Worm (Caenorhabditis elegans) whole organism, mixed stage, embryonic: ENCODE results near the gene inx-3.

ENCODE experiments used
- ceh-43 ChIP-seq: fragments of 200-800 bp; sonication (Bioruptor generic); optimal IDR thresholded peaks from 2 replicates; lab custom pipeline; 2018; ENCODE audit warnings: mild to moderate bottlenecking, missing genetic modification characterization, moderate library complexity, missing compliant biosample characterization
- elt-1 ChIP-seq: sonication (generic microtip); optimal IDR thresholded peaks from 2 replicates; lab custom pipeline; 2017; ENCODE audit warnings: missing genetic modification characterization, mild to moderate bottlenecking, missing compliant biosample characterization, antibody characterized with exemption, moderate library complexity, borderline replicate concordance; ENCODE audit not compliant: insufficient read depth
- nhr-12 ChIP-seq: fragments of 150-350 bp; optimal IDR thresholded peaks from 2 replicates; lab custom pipeline; 2014; ENCODE audit warnings: missing biosample characterization, missing genetic modification characterization
- snpc-4 ChIP-seq: fragments of 150-350 bp; optimal IDR thresholded peaks from 2 replicates; lab custom pipeline; 2014; ENCODE audit warnings: missing biosample characterization, missing genetic modification characterization
- sptf-1 ChIP-seq: sonication (generic microtip); optimal IDR thresholded peaks from 2 replicates; lab custom pipeline; 2017; ENCODE audit warnings: mild to moderate bottlenecking, missing genetic modification characterization, moderate library complexity, missing compliant biosample characterization
- unc-62 ChIP-seq: fragments of 150-350 bp; optimal IDR thresholded peaks from 2 replicates; lab custom pipeline; 2014; ENCODE audit warnings: missing biosample characterization, missing genetic modification reagents, missing genetic modification characterization
- ztf-11 ChIP-seq: fragments of 150-350 bp; optimal IDR thresholded peaks from 2 replicates; lab custom pipeline; 2014; ENCODE audit warnings: missing biosample characterization, missing genetic modification characterization

- TF ChIP-seq elt-1 (no peak), ceh-43 (GFP tag; lab: Kevin White, UChicago) (no peak), nhr-12 (no peak), unc-62 (GFP tag; lab: Kevin White, UChicago) (no peak), snpc-4 (no peak), ztf-11 (tag; lab: Kevin White, UChicago) (no peak), sptf-1 (tag; lab: Kevin White, UChicago) (no peak)
Measured at ce11 chrX:5972212-5972611, 23.7 kb upstream of the inx-3 start.
